Worm (Caenorhabditis elegans): ENCODE results near the gene ula-1.

Gene ula-1

ce11 chrIII:4920221-4920620 is at the start of gene ula-1:
Gene ula-1, minus strand, starts transcription at chrIII:4920321.
- TF ChIP-seq ztf-29 (GFP tag; IDR thresholded peaks at IDR 0.05) (no peak), tab-1 (GFP tag; IDR thresholded peaks at IDR 0.05) (no peak), klf-2 (GFP tag; conservative IDR thresholded peaks at IDR 0.05) (no peak), flt-1 (GFP tag; IDR thresholded peaks at IDR 0.05) (no peak), ref-1 (GFP tag; conservative IDR thresholded peaks at IDR 0.05) (no peak), med-1 (GFP tag; optimal IDR thresholded peaks at IDR 0.05; ENCODE audit: insufficient read depth) (no peak), T22C8.4 (GFP tag; IDR thresholded peaks at IDR 0.05) (no peak), ztf-23 (GFP tag; IDR thresholded peaks at IDR 0.05) (no peak), cog-1 (tag; optimal IDR thresholded peaks at IDR 0.05) (no peak)

DNA sequence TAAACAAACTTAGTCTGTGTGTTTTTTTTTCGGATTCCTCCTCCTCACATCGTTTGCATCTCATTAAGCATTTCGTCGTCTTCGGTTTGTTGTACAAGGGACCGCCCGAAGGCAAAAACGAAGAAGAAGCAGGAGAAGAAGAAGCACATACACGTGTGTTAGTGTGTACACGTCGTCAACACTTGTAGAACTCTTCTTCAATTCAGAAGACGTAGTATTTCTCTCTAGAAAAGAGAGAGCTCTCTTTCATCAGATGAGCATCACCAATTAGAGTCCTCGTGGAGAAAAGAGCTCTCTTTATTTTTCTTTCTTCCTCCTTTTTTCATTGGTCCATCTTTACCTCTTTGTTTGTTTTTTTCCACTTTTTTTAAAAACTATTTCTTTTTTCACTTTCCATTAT is 48.0 kb upstream of the ula-1 start:
- no peak for TF ChIP-seq ref-1 (GFP tag; conservative IDR thresholded peaks at IDR 0.05)
- no peak for TF ChIP-seq cog-1 (tag; optimal IDR thresholded peaks at IDR 0.05)
- no peak for TF ChIP-seq ztf-23 (GFP tag; IDR thresholded peaks at IDR 0.05)
- TF ChIP-seq T22C8.4 (GFP tag; IDR thresholded peaks at IDR 0.05): no peak
- no peak for TF ChIP-seq ztf-29 (GFP tag; IDR thresholded peaks at IDR 0.05)
- TF ChIP-seq flt-1 (GFP tag; IDR thresholded peaks at IDR 0.05): no peak
- TF ChIP-seq med-1 (GFP tag; optimal IDR thresholded peaks at IDR 0.05; ENCODE audit: insufficient read depth): no peak
- no peak for TF ChIP-seq tab-1 (GFP tag; IDR thresholded peaks at IDR 0.05)
- no peak for TF ChIP-seq klf-2 (GFP tag; conservative IDR thresholded peaks at IDR 0.05)

- TF ChIP-seq ztf-23 (GFP tag; IDR thresholded peaks at IDR 0.05) (no peak), med-1 (GFP tag; optimal IDR thresholded peaks at IDR 0.05; ENCODE audit: insufficient read depth) (no peak), cog-1 (tag; optimal IDR thresholded peaks at IDR 0.05) (no peak), tab-1 (GFP tag; IDR thresholded peaks at IDR 0.05) (no peak), klf-2 (GFP tag; conservative IDR thresholded peaks at IDR 0.05) (no peak), T22C8.4 (GFP tag; IDR thresholded peaks at IDR 0.05) (no peak)
These were observed 47.1 kb upstream of the ula-1 start for ce11 chrIII:4967236-4967635.

ce11 chrIII:4965271-4965670 is 45.1 kb upstream of the ula-1 start, which contains the start of gene nca-2:
Gene nca-2, plus strand, starts transcription at chrIII:4965571.
- TF ChIP-seq ztf-29 (GFP tag; IDR thresholded peaks at IDR 0.05) (no peak), flt-1 (GFP tag; IDR thresholded peaks at IDR 0.05) (no peak), med-1 (GFP tag; optimal IDR thresholded peaks at IDR 0.05; ENCODE audit: insufficient read depth) (no peak), ref-1 (GFP tag; conservative IDR thresholded peaks at IDR 0.05) (no peak), klf-2 (GFP tag; conservative IDR thresholded peaks at IDR 0.05) (no peak), T22C8.4 (GFP tag; IDR thresholded peaks at IDR 0.05) (no peak), cog-1 (tag; optimal IDR thresholded peaks at IDR 0.05) (no peak), ztf-23 (GFP tag; IDR thresholded peaks at IDR 0.05) (no peak), tab-1 (GFP tag; IDR thresholded peaks at IDR 0.05) (no peak)

DNA sequence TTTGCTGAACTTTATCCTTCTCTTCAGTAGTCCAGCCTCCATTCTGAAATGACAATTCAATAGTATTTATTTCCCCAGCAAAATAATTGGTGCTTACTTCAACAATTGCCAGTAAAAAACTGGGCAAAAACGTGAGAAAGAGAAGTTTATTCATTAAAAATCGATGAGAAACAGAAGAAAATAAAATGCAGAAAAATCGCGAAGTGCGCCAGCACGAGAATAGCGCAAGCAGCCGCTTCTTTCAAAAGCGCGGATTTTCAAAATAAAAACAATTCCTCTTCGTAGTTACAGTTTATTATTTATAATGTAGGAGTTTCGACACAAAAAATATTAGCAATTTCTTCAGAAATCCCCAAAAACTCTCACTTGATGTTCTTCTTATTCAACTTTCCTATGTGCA is 42.8 kb upstream of the ula-1 start, which contains the start of gene C27F2.9:
Gene C27F2.9 (minus strand): TSS at position 159 of the 400 bp plus-strand sequence.
- TF ChIP-seq ztf-29 (GFP tag; IDR thresholded peaks at IDR 0.05): no peak
- TF ChIP-seq ref-1 (GFP tag; conservative IDR thresholded peaks at IDR 0.05): no peak
- TF ChIP-seq klf-2 (GFP tag; conservative IDR thresholded peaks at IDR 0.05): no peak
- peak; percentile 1 for TF ChIP-seq med-1 (GFP tag; optimal IDR thresholded peaks at IDR 0.05; ENCODE audit: insufficient read depth)
- TF ChIP-seq cog-1 (tag; optimal IDR thresholded peaks at IDR 0.05): no peak
- TF ChIP-seq tab-1 (GFP tag; IDR thresholded peaks at IDR 0.05): 0 out of 2 replicates have a peak, but pooled peaks have one; percentile 22
- TF ChIP-seq flt-1 (GFP tag; IDR thresholded peaks at IDR 0.05): peak; percentile 76
- peak; percentile 61; the same call in 1 of the 2 replicates for TF ChIP-seq ztf-23 (GFP tag; IDR thresholded peaks at IDR 0.05)
- 0 out of 2 replicates have a peak, but pooled peaks have one; percentile 27 for TF ChIP-seq T22C8.4 (GFP tag; IDR thresholded peaks at IDR 0.05)

DNA sequence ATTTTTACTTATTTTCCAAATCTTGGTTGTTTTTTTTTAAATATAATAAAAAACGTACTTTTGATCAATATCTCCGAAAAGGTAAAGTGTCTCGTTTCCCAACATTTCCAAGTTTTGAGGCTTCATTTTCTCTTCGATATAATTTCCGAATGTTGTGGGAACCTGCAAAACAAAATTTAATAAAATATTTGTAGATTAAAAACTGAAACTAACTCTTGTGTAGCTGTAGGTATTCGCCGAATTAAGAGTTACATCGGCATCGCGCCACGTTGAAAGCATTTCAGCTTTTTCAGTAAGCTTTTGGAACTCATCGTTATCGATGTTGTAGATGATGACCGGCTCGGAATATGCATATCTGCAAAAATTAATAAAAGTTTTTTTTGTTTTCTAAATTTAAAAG is 42.3 kb upstream of the ula-1 start, which contains the start of gene vps-22:
Gene vps-22 (minus strand): TSS at position 101 of the 400 bp plus-strand sequence.
- no peak for TF ChIP-seq ref-1 (GFP tag; conservative IDR thresholded peaks at IDR 0.05)
- TF ChIP-seq tab-1 (GFP tag; IDR thresholded peaks at IDR 0.05): no peak
- TF ChIP-seq cog-1 (tag; optimal IDR thresholded peaks at IDR 0.05): no peak
- TF ChIP-seq T22C8.4 (GFP tag; IDR thresholded peaks at IDR 0.05): no peak
- no peak for TF ChIP-seq ztf-23 (GFP tag; IDR thresholded peaks at IDR 0.05)
- TF ChIP-seq ztf-29 (GFP tag; IDR thresholded peaks at IDR 0.05): no peak
- TF ChIP-seq med-1 (GFP tag; optimal IDR thresholded peaks at IDR 0.05; ENCODE audit: insufficient read depth): no peak
- no peak for TF ChIP-seq klf-2 (GFP tag; conservative IDR thresholded peaks at IDR 0.05)
- TF ChIP-seq flt-1 (GFP tag; IDR thresholded peaks at IDR 0.05): no peak

DNA sequence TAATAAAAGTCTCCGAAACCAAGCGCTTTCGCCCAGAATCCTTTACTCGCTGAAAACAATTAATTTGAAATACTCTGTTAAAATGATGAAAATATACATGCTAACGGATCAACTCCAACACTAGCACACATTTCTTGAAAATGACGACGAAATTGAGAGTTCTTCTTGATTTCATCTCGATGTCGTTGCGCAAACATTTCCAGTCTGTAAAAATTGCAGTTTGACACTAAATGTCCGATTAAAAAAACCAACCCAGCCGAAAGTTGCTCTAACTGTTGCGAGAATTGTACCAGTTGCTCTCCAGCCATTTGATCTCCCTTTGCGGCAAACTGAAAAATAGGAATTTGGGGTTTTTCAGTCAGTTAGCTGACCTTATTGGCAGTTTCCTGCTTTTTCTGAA is 41.2 kb upstream of the ula-1 start:
- no peak for TF ChIP-seq ztf-23 (GFP tag; IDR thresholded peaks at IDR 0.05)
- TF ChIP-seq cog-1 (tag; optimal IDR thresholded peaks at IDR 0.05): no peak
- no peak for TF ChIP-seq tab-1 (GFP tag; IDR thresholded peaks at IDR 0.05)
- no peak for TF ChIP-seq klf-2 (GFP tag; conservative IDR thresholded peaks at IDR 0.05)
- no peak for TF ChIP-seq ztf-29 (GFP tag; IDR thresholded peaks at IDR 0.05)
- no peak for TF ChIP-seq flt-1 (GFP tag; IDR thresholded peaks at IDR 0.05)

DNA sequence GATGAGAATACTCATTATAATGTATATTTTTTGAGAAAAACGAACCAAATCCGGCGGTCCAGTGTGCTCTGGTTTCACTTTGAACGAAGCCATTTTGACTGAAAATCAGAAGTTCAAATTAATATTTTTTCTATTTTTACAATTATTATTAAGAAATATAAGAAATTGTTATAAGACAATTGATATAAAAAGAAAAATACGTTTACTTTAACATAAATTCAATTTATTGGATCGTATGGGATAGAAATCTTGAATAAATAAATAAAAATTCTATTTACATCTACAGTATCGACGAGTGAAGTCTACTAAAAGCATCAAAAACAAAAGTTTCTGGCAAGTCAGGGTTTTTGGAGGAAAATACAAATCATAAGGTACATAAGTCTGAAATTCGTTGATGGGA is 40.1 kb upstream of the ula-1 start, which contains the start of gene C27F2.4:
Gene C27F2.4 (minus strand): TSS at position 101 of the 400 bp plus-strand sequence.
- TF ChIP-seq klf-2 (GFP tag; conservative IDR thresholded peaks at IDR 0.05) (no peak), ref-1 (GFP tag; conservative IDR thresholded peaks at IDR 0.05) (no peak), tab-1 (GFP tag; IDR thresholded peaks at IDR 0.05) (no peak), flt-1 (GFP tag; IDR thresholded peaks at IDR 0.05) (no peak), T22C8.4 (GFP tag; IDR thresholded peaks at IDR 0.05) (no peak), ztf-29 (GFP tag; IDR thresholded peaks at IDR 0.05) (no peak), cog-1 (tag; optimal IDR thresholded peaks at IDR 0.05) (no peak), ztf-23 (GFP tag; IDR thresholded peaks at IDR 0.05) (no peak), med-1 (GFP tag; optimal IDR thresholded peaks at IDR 0.05; ENCODE audit: insufficient read depth) (no peak)

DNA sequence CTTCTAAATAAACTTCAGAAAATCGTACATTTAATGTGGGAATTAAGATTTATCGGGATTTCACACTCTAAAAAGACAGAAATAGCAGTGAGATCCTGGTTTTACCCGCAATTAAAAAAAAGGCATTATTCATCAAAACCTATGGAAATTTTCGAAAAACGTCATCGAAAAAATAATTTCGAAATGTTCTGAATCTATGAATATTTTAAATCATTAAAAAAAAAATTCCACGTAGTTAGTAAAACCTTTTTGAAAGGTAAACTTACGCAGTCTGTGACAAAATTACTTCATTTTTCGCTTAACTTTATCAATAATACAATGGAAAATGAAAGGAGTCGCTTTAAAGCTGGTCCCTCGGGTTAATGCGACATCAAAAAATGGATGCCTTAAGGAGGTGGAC is 36.4 kb upstream of the ula-1 start, which contains the start of gene C26E6.1:
Gene C26E6.1 (plus strand): TSS at position 301 of the 400 bp plus-strand sequence.
- no peak for TF ChIP-seq ztf-23 (GFP tag; IDR thresholded peaks at IDR 0.05)
- TF ChIP-seq flt-1 (GFP tag; IDR thresholded peaks at IDR 0.05): no peak
- no peak for TF ChIP-seq ztf-29 (GFP tag; IDR thresholded peaks at IDR 0.05)
- TF ChIP-seq cog-1 (tag; optimal IDR thresholded peaks at IDR 0.05): no peak
- TF ChIP-seq ref-1 (GFP tag; conservative IDR thresholded peaks at IDR 0.05): no peak
- TF ChIP-seq klf-2 (GFP tag; conservative IDR thresholded peaks at IDR 0.05): no peak
- TF ChIP-seq T22C8.4 (GFP tag; IDR thresholded peaks at IDR 0.05): no peak
- TF ChIP-seq med-1 (GFP tag; optimal IDR thresholded peaks at IDR 0.05; ENCODE audit: insufficient read depth): no peak
